Worm (Caenorhabditis elegans) whole organism, late embryonic: ENCODE measurements around the gene sre-27.

ENCODE experiments used
- K02D7.2 ChIP-seq: sonication (generic microtip); optimal IDR thresholded peaks from 2 replicates; lab custom pipeline; 2017; ENCODE audit warnings: mild to moderate bottlenecking, missing genetic modification characterization, missing compliant biosample characterization
- K09A11.1 ChIP-seq: sonication (generic microtip); optimal IDR thresholded peaks from 2 replicates; lab custom pipeline; 2017; ENCODE audit warnings: antibody characterized with exemption, mild to moderate bottlenecking, missing genetic modification characterization, missing compliant biosample characterization; ENCODE audit not compliant: insufficient read depth
- ama-1 ChIP-seq: fragments of 150-350 bp; optimal IDR thresholded peaks from 2 replicates; lab custom pipeline; 2014
- ceh-19 ChIP-seq: fragments of 200-800 bp; sonication (Bioruptor generic); optimal IDR thresholded peaks from 2 replicates; lab custom pipeline; 2018; ENCODE audit warnings: mild to moderate bottlenecking, missing genetic modification characterization, missing compliant biosample characterization
- elt-2 ChIP-seq: sonication (generic microtip); optimal IDR thresholded peaks from 2 replicates; lab custom pipeline; 2016; ENCODE audit warnings: missing genetic modification reagents, missing genetic modification characterization, missing compliant biosample characterization
- nhr-11 ChIP-seq: fragments of 150-350 bp; optimal IDR thresholded peaks from 2 replicates; lab custom pipeline; 2014; ENCODE audit warnings: missing biosample characterization, missing genetic modification characterization
- pag-3 ChIP-seq: sonication (generic microtip); optimal IDR thresholded peaks from 2 replicates; lab custom pipeline; 2016; ENCODE audit warnings: missing compliant biosample characterization, missing genetic modification characterization, borderline replicate concordance
- pha-4 ChIP-seq: fragments of 150-350 bp; optimal IDR thresholded peaks from 2 replicates; lab custom pipeline; 2018; ENCODE audit warnings: missing biosample characterization, missing genetic modification reagents, missing genetic modification characterization
- pqm-1 ChIP-seq: sonication (generic microtip); optimal IDR thresholded peaks from 2 replicates; lab custom pipeline; 2016; ENCODE audit warnings: missing genetic modification characterization, missing compliant biosample characterization

DNA sequence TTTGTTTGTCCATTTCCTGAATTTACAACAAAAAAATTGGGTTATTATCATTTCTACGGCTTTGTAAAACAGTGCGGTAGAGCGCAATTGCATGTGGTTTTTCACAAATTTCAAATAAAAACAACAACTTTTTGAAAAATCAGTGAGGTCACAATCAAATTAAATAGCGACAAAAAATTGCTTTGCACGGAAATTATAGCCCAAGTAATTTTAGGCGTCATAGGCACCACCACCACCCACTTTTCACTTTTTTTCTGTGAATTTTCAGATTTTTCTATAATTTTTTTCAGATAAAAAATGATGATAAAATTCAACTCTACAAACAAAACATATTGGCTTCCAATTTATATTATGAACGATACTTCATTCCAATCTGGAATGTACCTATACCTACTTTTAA lies 39.9 kb upstream of the sre-27 start, which contains the start of gene sre-38:
- TF ChIP-seq pqm-1 (tag; lab: Kevin White, UChicago) (no peak), K09A11.1 (tag; lab: Kevin White, UChicago) (no peak), pha-4 (tag; lab: Kevin White, UChicago) (no peak), K02D7.2 (tag; lab: Kevin White, UChicago) (no peak), elt-2 (tag; lab: Kevin White, UChicago) (no peak), ceh-19 (GFP tag; lab: Kevin White, UChicago) (no peak), ama-1 (lab: Kevin White, UChicago) (no peak), pag-3 (tag; lab: Kevin White, UChicago) (no peak), nhr-11 (no peak)
